Worm (Caenorhabditis elegans) whole organism, early embryonic: ENCODE measurements around the gene inx-2.

ENCODE experiments used
- B0310.2 ChIP-seq: sonication (generic microtip); optimal IDR thresholded peaks from 2 replicates; lab custom pipeline; 2016; ENCODE audit warnings: mild to moderate bottlenecking, missing genetic modification characterization, missing compliant biosample characterization
- F13C5.2 ChIP-seq: sonication (generic microtip); optimal IDR thresholded peaks from 2 replicates; lab custom pipeline; 2017; ENCODE audit warnings: mild to moderate bottlenecking, missing genetic modification characterization, inconsistent platforms, missing compliant biosample characterization
- aly-1 ChIP-seq: sonication (generic microtip); optimal IDR thresholded peaks from 2 replicates; lab custom pipeline; 2016; ENCODE audit warnings: missing genetic modification characterization, missing compliant biosample characterization
- ama-1 ChIP-seq: fragments of 150-350 bp; optimal IDR thresholded peaks from 2 replicates; lab custom pipeline; 2014
- ceh-13 ChIP-seq: fragments of 200-800 bp; sonication (Bioruptor generic); optimal IDR thresholded peaks from 2 replicates; lab custom pipeline; 2018; ENCODE audit warnings: mild to moderate bottlenecking, missing genetic modification characterization, missing compliant biosample characterization
- ceh-36 ChIP-seq: sonication (generic microtip); optimal IDR thresholded peaks from 2 replicates; lab custom pipeline; 2016; ENCODE audit warnings: missing genetic modification characterization, inconsistent platforms, missing compliant biosample characterization
- ets-7 ChIP-seq: sonication (generic microtip); optimal IDR thresholded peaks from 2 replicates; lab custom pipeline; 2016; ENCODE audit warnings: missing genotype, missing genetic modification characterization, missing compliant biosample characterization
- flt-1 ChIP-seq: fragments of 200-800 bp; sonication (Bioruptor generic); IDR thresholded peaks from 2 replicates; pipeline ENCODE4 v1.3.6; 2022; ENCODE audit warnings: missing genetic modification characterization, missing compliant biosample characterization
- hmbx-1 ChIP-seq: sonication (generic microtip); optimal IDR thresholded peaks from 2 replicates; lab custom pipeline; 2016; ENCODE audit warnings: mild to moderate bottlenecking, missing genetic modification characterization, missing compliant biosample characterization
- hmg-4 ChIP-seq: fragments of 200-800 bp; sonication (Bioruptor generic); optimal IDR thresholded peaks from 2 replicates; lab custom pipeline; 2018; ENCODE audit warnings: mild to moderate bottlenecking, missing genetic modification characterization, missing compliant biosample characterization
- hnd-1 ChIP-seq: sonication (generic microtip); optimal IDR thresholded peaks from 2 replicates; lab custom pipeline; 2016; ENCODE audit warnings: missing genetic modification characterization, missing compliant biosample characterization
- pes-1 ChIP-seq: fragments of 200-800 bp; sonication (Bioruptor generic); IDR thresholded peaks from 2 replicates; pipeline ENCODE4 v1.3.6; 2022; ENCODE audit warnings: missing genetic modification reagents, missing genetic modification characterization, missing compliant biosample characterization
- scrt-1 ChIP-seq: fragments of 200-800 bp; sonication (Bioruptor generic); IDR thresholded peaks from 2 replicates; pipeline ENCODE4 v1.3.6; 2022; ENCODE audit warnings: missing genetic modification characterization, missing compliant biosample characterization
- sea-1 ChIP-seq: fragments of 200-800 bp; sonication (Bioruptor generic); conservative IDR thresholded peaks from 2 replicates; pipeline ENCODE4 v1.3.6; 2022; ENCODE audit warnings: missing genetic modification characterization, missing compliant biosample characterization
- tbx-11 ChIP-seq: fragments of 200-800 bp; sonication (Bioruptor generic); IDR thresholded peaks from 2 replicates; pipeline ENCODE4 v1.3.6; 2022; ENCODE audit warnings: missing genetic modification characterization, missing compliant biosample characterization
- tbx-37 ChIP-seq: fragments of 200-800 bp; sonication (Bioruptor generic); conservative IDR thresholded peaks from 2 replicates; pipeline ENCODE4 v1.3.6; 2022; ENCODE audit warnings: missing genetic modification reagents, missing genetic modification characterization, missing compliant biosample characterization
- tra-4 ChIP-seq: sonication (generic microtip); optimal IDR thresholded peaks from 2 replicates; lab custom pipeline; 2017; ENCODE audit warnings: missing genetic modification characterization, missing compliant biosample characterization

Gene inx-2

DNA sequence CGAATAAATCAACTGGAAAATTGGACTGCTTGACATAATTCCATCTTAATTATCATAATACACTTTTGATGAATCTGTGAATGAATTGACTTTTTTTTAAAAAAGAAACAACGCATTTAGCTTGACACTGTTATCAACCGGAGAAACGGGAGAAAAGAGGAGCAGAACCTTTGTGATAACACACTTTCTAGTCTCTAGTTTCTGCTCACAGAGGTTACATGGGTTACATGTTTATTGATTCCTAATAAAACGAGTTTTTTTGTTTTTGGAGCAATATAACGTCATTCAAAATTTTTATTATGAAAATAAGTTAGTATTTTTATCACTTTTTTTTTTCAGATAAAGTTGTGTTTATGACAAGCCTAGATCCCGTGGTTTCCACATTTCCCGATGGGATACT, 21.4 kb upstream of the inx-2 start, which contains the start of gene hizr-1:
hizr-1 (plus strand) TSS at position 340 of the 400 bp plus-strand sequence.
- TF ChIP-seq pes-1 (GFP tag; lab: Robert Waterston, UW) (no peak), hmbx-1 (no peak), sea-1 (GFP tag; lab: Robert Waterston, UW) (no peak), B0310.2 (no peak), ceh-36 (tag; lab: Kevin White, UChicago) (no peak), ets-7 (no peak), ama-1 (no peak), aly-1 (tag; lab: Kevin White, UChicago) (no peak), ceh-13 (GFP tag; lab: Kevin White, UChicago) (no peak), scrt-1 (GFP tag; lab: Robert Waterston, UW) (no peak), hmg-4 (GFP tag; lab: Kevin White, UChicago) (no peak), tbx-11 (GFP tag; lab: Robert Waterston, UW) (no peak)

DNA sequence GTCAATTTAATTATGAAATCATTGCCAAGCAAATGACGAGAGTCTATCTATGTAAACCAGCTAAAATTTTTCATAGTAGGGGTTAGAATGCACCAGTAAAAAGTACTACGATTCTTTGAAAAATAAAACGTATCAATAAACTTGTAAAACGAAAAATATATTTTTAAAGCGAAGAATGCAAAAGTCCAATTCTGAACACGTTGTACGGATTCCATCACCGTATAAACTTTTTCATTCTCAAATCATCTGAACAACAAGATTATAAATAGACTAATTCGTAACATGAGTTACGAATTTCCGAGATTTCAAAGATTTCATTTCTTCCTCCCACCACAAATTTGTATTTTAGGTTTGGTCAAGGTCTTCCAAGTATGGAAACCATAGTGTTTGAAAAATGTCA, 20.2 kb upstream of the inx-2 start, which contains the start of gene nlp-57:
nlp-57 (plus strand) TSS at position 301 of the 400 bp plus-strand sequence.
- TF ChIP-seq ets-7 = no peak
- no peak for TF ChIP-seq hmg-4 (GFP tag; lab: Kevin White, UChicago)
- TF ChIP-seq ceh-13 (GFP tag; lab: Kevin White, UChicago) = no peak
- TF ChIP-seq scrt-1 (GFP tag; lab: Robert Waterston, UW) = no peak

DNA sequence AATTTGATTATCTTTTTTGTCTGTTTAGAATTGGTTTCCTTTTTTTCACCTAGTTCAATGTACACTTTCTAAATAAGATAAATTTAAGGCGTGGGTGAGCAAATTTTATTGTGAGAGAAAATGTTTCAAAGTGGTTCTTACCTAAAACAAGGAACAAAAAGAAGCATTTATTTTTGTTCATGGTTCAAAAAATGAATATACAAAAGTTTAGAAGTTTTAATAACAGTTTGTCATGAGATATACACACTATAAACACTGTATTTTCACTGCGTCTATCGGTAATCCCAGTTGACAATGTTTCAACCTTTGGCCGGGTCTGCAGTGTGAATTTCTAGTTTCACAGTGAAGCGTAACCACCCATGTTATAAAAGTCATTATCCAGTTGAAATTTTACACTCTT, 18.9 kb upstream of the inx-2 start, which contains the start of gene F08G12.11:
F08G12.11 (minus strand) TSS at position 181 of the 400 bp plus-strand sequence.
- TF ChIP-seq ceh-36 (tag; lab: Kevin White, UChicago) = no peak
- no peak for TF ChIP-seq tbx-37
- TF ChIP-seq pes-1 (GFP tag; lab: Robert Waterston, UW) = no peak
- no peak for TF ChIP-seq hmbx-1
- TF ChIP-seq sea-1 (GFP tag; lab: Robert Waterston, UW) = no peak
- TF ChIP-seq B0310.2 = no peak
- TF ChIP-seq flt-1 (GFP tag; lab: Robert Waterston, UW) = no peak
- no peak for TF ChIP-seq hnd-1 (tag; lab: Kevin White, UChicago)
- TF ChIP-seq ets-7 = no peak
- TF ChIP-seq aly-1 (tag; lab: Kevin White, UChicago) = no peak
- no peak for TF ChIP-seq hmg-4 (GFP tag; lab: Kevin White, UChicago)
- no peak for TF ChIP-seq ceh-13 (GFP tag; lab: Kevin White, UChicago)
- no peak for TF ChIP-seq tra-4 (tag; lab: Kevin White, UChicago)
- TF ChIP-seq scrt-1 (GFP tag; lab: Robert Waterston, UW) = no peak
- TF ChIP-seq ama-1 = no peak
- TF ChIP-seq tbx-11 (GFP tag; lab: Robert Waterston, UW) = no peak
- no peak for TF ChIP-seq F13C5.2 (tag; lab: Kevin White, UChicago)

DNA sequence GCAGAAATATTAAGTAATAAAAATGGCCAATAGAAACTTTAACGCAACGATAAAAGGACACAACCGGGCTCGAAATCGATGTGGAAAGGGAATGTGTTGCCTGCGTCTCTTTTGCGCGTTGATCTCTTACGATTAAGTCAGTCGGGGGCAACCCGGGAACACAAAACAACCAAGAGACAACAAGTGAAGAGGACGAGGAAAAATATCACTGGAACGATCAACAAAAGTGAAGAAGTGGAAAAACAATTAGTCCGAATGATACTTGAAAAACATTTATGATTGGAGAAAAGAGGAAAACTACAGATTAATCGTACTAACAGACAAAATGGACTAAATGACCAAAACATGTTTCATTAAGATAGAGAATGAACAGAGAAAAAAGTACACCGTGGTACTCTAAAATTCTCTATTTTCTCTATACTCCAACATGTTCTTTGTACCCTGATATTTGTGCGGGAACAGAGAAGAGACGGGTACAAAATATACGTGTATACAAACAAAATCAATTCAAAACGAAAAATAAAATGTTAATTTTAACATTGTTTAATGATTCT, 13.8 kb upstream of the inx-2 start, which contains the start of gene F08G12.5:
F08G12.5 (minus strand) TSS at position 1 of the 554 bp plus-strand sequence.
- TF ChIP-seq ceh-13 (GFP tag; lab: Kevin White, UChicago) (no peak), F13C5.2 (tag; lab: Kevin White, UChicago) (no peak), scrt-1 (GFP tag; lab: Robert Waterston, UW) (no peak), tbx-37 (no peak), ets-7 (no peak), hmg-4 (GFP tag; lab: Kevin White, UChicago) (no peak), aly-1 (tag; lab: Kevin White, UChicago) (no peak), ama-1 (no peak), flt-1 (GFP tag; lab: Robert Waterston, UW) (no peak), tra-4 (tag; lab: Kevin White, UChicago) (no peak), ceh-36 (tag; lab: Kevin White, UChicago) (no peak), hmbx-1 (no peak)

DNA sequence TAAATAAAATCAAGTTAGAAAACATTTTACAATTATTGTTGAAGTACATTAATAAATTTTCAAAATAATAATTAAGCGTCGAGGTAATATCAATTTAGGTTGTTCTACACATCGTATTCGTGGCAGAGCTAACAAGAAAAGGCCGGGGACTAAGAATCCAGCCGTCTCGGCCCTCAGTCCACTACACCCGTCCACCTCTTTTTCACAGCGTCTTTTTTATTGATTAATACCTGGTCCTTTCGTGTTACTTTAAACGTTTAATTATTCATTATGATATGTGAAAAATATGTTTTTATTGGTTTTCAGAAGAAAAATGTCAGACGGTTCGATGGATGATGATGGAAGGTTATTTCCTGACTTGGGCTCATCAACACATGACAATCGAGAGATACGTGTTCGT, 10.5 kb upstream of the inx-2 start, which contains the start of gene vhl-1:
vhl-1 (plus strand) TSS at position 301 of the 400 bp plus-strand sequence.
- TF ChIP-seq scrt-1 (GFP tag; lab: Robert Waterston, UW) (no peak), hnd-1 (tag; lab: Kevin White, UChicago) (no peak), tra-4 (tag; lab: Kevin White, UChicago) (no peak)

DNA sequence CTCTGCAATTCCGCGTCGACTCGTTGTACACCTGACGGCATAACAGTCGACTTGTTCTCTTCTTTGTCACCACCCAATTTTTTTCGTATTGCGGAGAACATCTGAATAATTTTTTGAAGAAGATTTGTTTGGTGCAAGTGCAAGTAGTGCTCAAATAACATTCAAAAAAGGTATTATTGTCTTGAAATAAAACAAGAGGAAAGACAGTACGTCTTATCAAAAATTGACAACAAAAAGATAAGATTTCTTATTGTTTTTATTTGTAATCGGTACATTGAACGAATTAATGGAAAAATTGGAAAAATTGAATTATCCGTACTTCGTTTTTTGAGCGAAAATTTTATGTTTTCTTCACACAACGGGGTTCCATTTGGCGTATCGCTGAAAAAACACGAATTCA, 9.2 kb upstream of the inx-2 start, which contains the start of gene F08G12.1:
F08G12.1 (minus strand) TSS at position 101 of the 400 bp plus-strand sequence.
- TF ChIP-seq scrt-1 (GFP tag; lab: Robert Waterston, UW) = no peak
- no peak for TF ChIP-seq flt-1 (GFP tag; lab: Robert Waterston, UW)

DNA sequence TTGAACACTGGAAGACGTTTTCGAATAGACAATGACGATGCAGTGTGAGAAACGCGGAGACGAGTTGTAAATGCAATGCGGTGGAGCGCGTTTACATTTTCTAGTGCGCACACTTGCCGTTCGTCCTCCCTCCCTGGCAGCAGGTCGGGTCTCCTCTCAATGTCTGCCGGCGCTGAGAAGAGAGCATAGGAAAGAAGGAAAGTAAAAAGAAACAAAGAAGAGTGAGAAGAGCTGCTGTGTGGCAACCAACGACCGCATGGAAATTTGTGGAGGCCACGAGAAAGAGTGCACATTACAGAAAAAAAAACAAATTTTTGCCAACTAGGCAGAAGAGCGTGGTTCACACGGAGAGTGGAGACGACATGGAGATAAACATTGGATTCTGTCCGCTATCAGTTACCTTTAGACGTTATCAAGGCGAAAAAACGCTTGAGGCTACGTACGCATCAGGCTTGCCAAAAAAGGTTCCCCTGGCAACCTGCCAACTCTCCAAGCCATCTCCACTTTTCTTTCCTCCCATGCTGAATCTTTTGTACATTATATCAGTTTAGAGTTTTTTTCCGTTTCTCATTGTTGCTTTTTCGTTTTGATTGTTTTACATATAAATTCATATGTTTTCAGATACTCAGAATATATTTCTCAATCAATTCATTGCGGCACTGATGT, 3.2 kb upstream of the inx-2 start, which contains the start of the genes snrp-40.1 and F08G12.3:
snrp-40.1 (minus strand) TSS at position 143 of the 666 bp plus-strand sequence.
F08G12.3 (plus strand) TSS at position 616 of the 666 bp plus-strand sequence.
- TF ChIP-seq hnd-1 (tag; lab: Kevin White, UChicago) = no peak
- TF ChIP-seq ets-7 = peak; percentile 13
- TF ChIP-seq ceh-13 (GFP tag; lab: Kevin White, UChicago) = no peak
- no peak for TF ChIP-seq aly-1 (tag; lab: Kevin White, UChicago)
- TF ChIP-seq ama-1 = no peak
- TF ChIP-seq sea-1 (GFP tag; lab: Robert Waterston, UW) = no peak
- TF ChIP-seq F13C5.2 (tag; lab: Kevin White, UChicago) = peak; percentile 47
- peak; percentile 82 for TF ChIP-seq hmg-4 (GFP tag; lab: Kevin White, UChicago)
